Worm (Caenorhabditis elegans): ENCODE data around the gene gcy-27.

ce11 chrIV:17442503-17442902, 6.1 kb upstream of the gcy-27 start, which contains the start of gene F11E6.11:
- TF ChIP-seq ces-1 (GFP tag; optimal IDR thresholded peaks at IDR 0.05) (no peak), nhr-237 (tag; optimal IDR thresholded peaks at IDR 0.05) (no peak), ceh-83 (GFP tag; optimal IDR thresholded peaks at IDR 0.05) (no peak), M03D4.4 (tag; optimal IDR thresholded peaks at IDR 0.05) (no peak), nhr-28 (tag; optimal IDR thresholded peaks at IDR 0.05) (no peak), ham-2 (GFP tag; optimal IDR thresholded peaks at IDR 0.05) (no peak), blmp-1 (tag; optimal IDR thresholded peaks at IDR 0.05) (no peak), elt-1 (tag; optimal IDR thresholded peaks at IDR 0.05; ENCODE audit: borderline replicate concordance, insufficient read depth) (no peak), pha-4 (tag; optimal IDR thresholded peaks at IDR 0.05) (no peak), unc-62 (GFP tag; optimal IDR thresholded peaks at IDR 0.05) (no peak), elt-3 (tag; optimal IDR thresholded peaks at IDR 0.05) (no peak), lsy-2 (tag; optimal IDR thresholded peaks at IDR 0.05) (no peak), bed-3 (GFP tag; optimal IDR thresholded peaks at IDR 0.05) (no peak)
